ENCODE assay signal across 4 fruit fly cellular contexts in genomic region chrX:16834259-16834658, dm6.
TF ChIP-seq lines count a peak whose summit lies in the region.

No protein-coding gene starts in this region.

- TF ChIP-seq CTCF in whole organism, embryonic (GFP tag; optimal IDR thresholded peaks at IDR 0.05; lab: Kevin White, UChicago): no peak

TF ChIP-seq in whole organism, embryonic, 481 proteins besides CTCF, POLR2A, EP300 and RAD21 (continues in another document):
- TF ChIP-seq kni (GFP tag; optimal IDR thresholded peaks at IDR 0.05; lab: Kevin White, UChicago) (no peak), Med (GFP tag; lab: Kevin White, UChicago) (peak; percentile 81), chinmo (GFP tag; IDR thresholded peaks at IDR 0.05; lab: Robert Waterston, UW; ENCODE audit: partially characterized antibody) (no peak), CG12744 (GFP tag; optimal IDR thresholded peaks at IDR 0.05; lab: Kevin White, UChicago) (no peak), Kr (GFP tag; optimal IDR thresholded peaks at IDR 0.05; lab: Kevin White, UChicago) (no peak), dimm (GFP tag; IDR thresholded peaks at IDR 0.05; lab: Robert Waterston, UW) (0 out of 2 replicates have a peak, but pooled peaks have one; percentile 20), fd102C (GFP tag; optimal IDR thresholded peaks at IDR 0.05; lab: Kevin White, UChicago) (no peak), zen (tag; optimal IDR thresholded peaks at IDR 0.05; lab: Kevin White, UChicago) (no peak), gsb-n (tag; optimal IDR thresholded peaks at IDR 0.05; lab: Kevin White, UChicago) (no peak), slbo (GFP tag; IDR thresholded peaks at IDR 0.05; lab: Robert Waterston, UW) (peak; percentile 37; the same call in 1 of the 2 replicates), phol (tag; optimal IDR thresholded peaks at IDR 0.05; lab: Kevin White, UChicago) (peak; percentile 45), CG6683 (GFP tag; optimal IDR thresholded peaks at IDR 0.05; lab: Kevin White, UChicago) (no peak), CG13775 (GFP tag; optimal IDR thresholded peaks at IDR 0.05; lab: Kevin White, UChicago) (no peak), CG13894 (tag; optimal IDR thresholded peaks at IDR 0.05; lab: Kevin White, UChicago) (no peak), CrebB (tag; optimal IDR thresholded peaks at IDR 0.05; lab: Kevin White, UChicago) (no peak), Pdp1 (GFP tag; optimal IDR thresholded peaks at IDR 0.05; lab: Kevin White, UChicago) (peak; percentile 9 to 22), CG10209 (GFP tag; optimal IDR thresholded peaks at IDR 0.05; lab: Kevin White, UChicago) (peak; percentile 38), Sox100B (GFP tag; optimal IDR thresholded peaks at IDR 0.05; lab: Kevin White, UChicago) (peak; percentile 32), CG30020 (tag; optimal IDR thresholded peaks at IDR 0.05; lab: Kevin White, UChicago) (no peak), salm (tag; optimal IDR thresholded peaks at IDR 0.05; lab: Kevin White, UChicago) (peak; percentile 16), Aef1 (GFP tag; IDR thresholded peaks at IDR 0.05; lab: Robert Waterston, UW) (no peak), CG18476 (GFP tag; optimal IDR thresholded peaks at IDR 0.05; lab: Kevin White, UChicago) (no peak), CG30431 (GFP tag; optimal IDR thresholded peaks at IDR 0.05; lab: Kevin White, UChicago) (no peak)

TF ChIP-seq in whole organism, prepupa, 60 proteins besides CTCF, POLR2A, EP300 and RAD21 (continues in another document):
- TF ChIP-seq CG4318 (GFP tag; optimal IDR thresholded peaks at IDR 0.05; lab: Kevin White, UChicago) (peak; percentile 77), CG6808 (GFP tag; optimal IDR thresholded peaks at IDR 0.05; lab: Kevin White, UChicago) (no peak), Ets21C (GFP tag; optimal IDR thresholded peaks at IDR 0.05; lab: Kevin White, UChicago) (peak; percentile 12), CG16779 (tag; optimal IDR thresholded peaks at IDR 0.05; lab: Kevin White, UChicago) (peak; percentile 70), CG7368 (GFP tag; optimal IDR thresholded peaks at IDR 0.05; lab: Kevin White, UChicago) (peak; percentile 2), Smox (GFP tag; optimal IDR thresholded peaks at IDR 0.05; lab: Kevin White, UChicago) (peak; percentile 38), CG6276 (GFP tag; optimal IDR thresholded peaks at IDR 0.05; lab: Kevin White, UChicago) (peak; percentile 72), svp (GFP tag; lab: Kevin White, UChicago) (peak; percentile 73), Eip93F (GFP tag; optimal IDR thresholded peaks at IDR 0.05; lab: Kevin White, UChicago) (no peak), fd85E (GFP tag; optimal IDR thresholded peaks at IDR 0.05; lab: Kevin White, UChicago) (no peak), Lpt (GFP tag; optimal IDR thresholded peaks at IDR 0.05; lab: Kevin White, UChicago) (peak; percentile 86), eg (GFP tag; IDR thresholded peaks at IDR 0.05; lab: Robert Waterston, UW) (peak; percentile 58; the same call in 2 of the 3 replicates), CG8119 (GFP tag; IDR thresholded peaks at IDR 0.05; lab: Robert Waterston, UW) (peak; percentile 88), Sox102F (GFP tag; optimal IDR thresholded peaks at IDR 0.05; lab: Kevin White, UChicago) (peak; percentile 48), CG34406 (GFP tag; optimal IDR thresholded peaks at IDR 0.05; lab: Kevin White, UChicago) (peak; percentile 16), net (GFP tag; optimal IDR thresholded peaks at IDR 0.05; lab: Kevin White, UChicago) (peak; percentile 62), Met (GFP tag; optimal IDR thresholded peaks at IDR 0.05; lab: Kevin White, UChicago) (peak; percentile 46), Eip78C (GFP tag; lab: Kevin White, UChicago) (peak; percentile 94), lz (GFP tag; optimal IDR thresholded peaks at IDR 0.05; lab: Kevin White, UChicago) (peak; percentile 33), spab (GFP tag; optimal IDR thresholded peaks at IDR 0.05; lab: Kevin White, UChicago) (no peak), CG11294 (GFP tag; IDR thresholded peaks at IDR 0.05; lab: Robert Waterston, UW) (peak; percentile 28; the same call in 1 of the 2 replicates), acj6 (GFP tag; optimal IDR thresholded peaks at IDR 0.05; lab: Kevin White, UChicago) (peak; percentile 70), Gug (GFP tag; IDR thresholded peaks at IDR 0.05; lab: Robert Waterston, UW) (peak; percentile 74), Blimp-1 (GFP tag; optimal IDR thresholded peaks at IDR 0.05; lab: Kevin White, UChicago) (no peak)

TF ChIP-seq in whole organism, pupa, 21 proteins besides CTCF, POLR2A, EP300 and RAD21:
- peak; percentile 66 for TF ChIP-seq Pif1A (GFP tag; optimal IDR thresholded peaks at IDR 0.05; lab: Kevin White, UChicago)
- peak; percentile 52 for TF ChIP-seq Pif1B (GFP tag; optimal IDR thresholded peaks at IDR 0.05; lab: Kevin White, UChicago)
- peak; percentile 48; the same call in 2 of the 3 replicates for TF ChIP-seq CG4496 (GFP tag; IDR thresholded peaks at IDR 0.05; lab: Robert Waterston, UW)
- TF ChIP-seq Ets98B (GFP tag; IDR thresholded peaks at IDR 0.05; lab: Robert Waterston, UW): peak; percentile 19; the same call in 1 of the 2 replicates
- TF ChIP-seq Snoo (tag; optimal IDR thresholded peaks at IDR 0.05; lab: Kevin White, UChicago): no peak
- peak; percentile 4 for TF ChIP-seq CG34367 (tag; optimal IDR thresholded peaks at IDR 0.05; lab: Kevin White, UChicago)
- TF ChIP-seq CG9948 (tag; optimal IDR thresholded peaks at IDR 0.05; lab: Kevin White, UChicago): peak; percentile 73
- TF ChIP-seq gl (tag; optimal IDR thresholded peaks at IDR 0.05; lab: Kevin White, UChicago): no peak
- TF ChIP-seq CG10348 (GFP tag; IDR thresholded peaks at IDR 0.05; lab: Robert Waterston, UW): no peak
- TF ChIP-seq rn (GFP tag; IDR thresholded peaks at IDR 0.05; lab: Robert Waterston, UW): no peak
- no peak for TF ChIP-seq CG13204 (GFP tag; optimal IDR thresholded peaks at IDR 0.05; lab: Kevin White, UChicago)
- peak; percentile 81 for TF ChIP-seq CG32121 (GFP tag; IDR thresholded peaks at IDR 0.05; lab: Robert Waterston, UW)
- 0 out of 3 replicates have a peak, but pooled peaks have one; percentile 47 for TF ChIP-seq fd96Ca (GFP tag; IDR thresholded peaks at IDR 0.05; lab: Robert Waterston, UW)
- TF ChIP-seq EcR (GFP tag; optimal IDR thresholded peaks at IDR 0.05; lab: Kevin White, UChicago): no peak
- no peak for TF ChIP-seq D1 (tag; optimal IDR thresholded peaks at IDR 0.05; lab: Kevin White, UChicago)
- peak; percentile 38 for TF ChIP-seq CG17806 (tag; optimal IDR thresholded peaks at IDR 0.05; lab: Kevin White, UChicago)
- TF ChIP-seq CG15710 (tag; optimal IDR thresholded peaks at IDR 0.05; lab: Kevin White, UChicago): peak; percentile 36
- peak; percentile 11 for TF ChIP-seq CG8159 (tag; optimal IDR thresholded peaks at IDR 0.05; lab: Kevin White, UChicago)
- TF ChIP-seq CG14655 (GFP tag; optimal IDR thresholded peaks at IDR 0.05; lab: Kevin White, UChicago): peak; percentile 89
- no peak for TF ChIP-seq CG12605 (GFP tag; IDR thresholded peaks at IDR 0.05; lab: Robert Waterston, UW)
- TF ChIP-seq CG8301 (tag; optimal IDR thresholded peaks at IDR 0.05; lab: Kevin White, UChicago): peak; percentile 79
TF ChIP-seq in whole organism, pupa: peak in this region for 13.

TF ChIP-seq in whole organism, wandering third instar larva, 38 proteins besides CTCF, POLR2A, EP300 and RAD21:
- TF ChIP-seq psq (GFP tag; optimal IDR thresholded peaks at IDR 0.05; lab: Kevin White, UChicago): peak; percentile 49
- TF ChIP-seq CG9705 (GFP tag; optimal IDR thresholded peaks at IDR 0.05; lab: Kevin White, UChicago): no peak
- no peak for TF ChIP-seq GATAd (GFP tag; optimal IDR thresholded peaks at IDR 0.05; lab: Kevin White, UChicago)
- TF ChIP-seq brk (GFP tag; optimal IDR thresholded peaks at IDR 0.05; lab: Kevin White, UChicago): no peak
- TF ChIP-seq foxo (GFP tag; optimal IDR thresholded peaks at IDR 0.05; lab: Kevin White, UChicago): peak in 1 of 2 experiments; percentile 50
- TF ChIP-seq ey (GFP tag; optimal IDR thresholded peaks at IDR 0.05; lab: Kevin White, UChicago): peak; percentile 23
- TF ChIP-seq lola (GFP tag; optimal IDR thresholded peaks at IDR 0.05; lab: Kevin White, UChicago): no peak
- no peak for TF ChIP-seq sv (GFP tag; optimal IDR thresholded peaks at IDR 0.05; lab: Kevin White, UChicago)
- peak; percentile 12 for TF ChIP-seq woc (GFP tag; optimal IDR thresholded peaks at IDR 0.05; lab: Kevin White, UChicago)
- TF ChIP-seq Hr83 (GFP tag; optimal IDR thresholded peaks at IDR 0.05; lab: Kevin White, UChicago; ENCODE audit: poor library complexity, severe bottlenecking): no peak
- peak; percentile 46 for TF ChIP-seq rgr (GFP tag; optimal IDR thresholded peaks at IDR 0.05; lab: Kevin White, UChicago)
- peak; percentile 3 for TF ChIP-seq Sp1 (GFP tag; optimal IDR thresholded peaks at IDR 0.05; lab: Kevin White, UChicago)
- TF ChIP-seq Mio (GFP tag; optimal IDR thresholded peaks at IDR 0.05; lab: Kevin White, UChicago): no peak
- no peak for TF ChIP-seq sage (GFP tag; optimal IDR thresholded peaks at IDR 0.05; lab: Kevin White, UChicago)
- TF ChIP-seq Myc (optimal IDR thresholded peaks at IDR 0.05; lab: Kevin White, UChicago): no peak
- peak; percentile 49 for TF ChIP-seq fru (GFP tag; optimal IDR thresholded peaks at IDR 0.05; lab: Kevin White, UChicago)
- no peak for TF ChIP-seq usp (GFP tag; optimal IDR thresholded peaks at IDR 0.05; lab: Kevin White, UChicago)
- TF ChIP-seq br (GFP tag; optimal IDR thresholded peaks at IDR 0.05; lab: Kevin White, UChicago): no peak
- TF ChIP-seq Dfd (GFP tag; optimal IDR thresholded peaks at IDR 0.05; lab: Kevin White, UChicago): no peak
- TF ChIP-seq HLH106 (tag; optimal IDR thresholded peaks at IDR 0.05; lab: Kevin White, UChicago): peak; percentile 10
- TF ChIP-seq tai (GFP tag; optimal IDR thresholded peaks at IDR 0.05; lab: Kevin White, UChicago): no peak
- peak; percentile 22 for TF ChIP-seq h (GFP tag; optimal IDR thresholded peaks at IDR 0.05; lab: Kevin White, UChicago)
- no peak for TF ChIP-seq Abd-B (GFP tag; optimal IDR thresholded peaks at IDR 0.05; lab: Kevin White, UChicago)
- peak; percentile 52 for TF ChIP-seq OdsH (GFP tag; optimal IDR thresholded peaks at IDR 0.05; lab: Kevin White, UChicago)
- no peak for TF ChIP-seq dmrt93B (GFP tag; optimal IDR thresholded peaks at IDR 0.05; lab: Kevin White, UChicago)
TF ChIP-seq in whole organism, wandering third instar larva: peak in this region for 10.

Comparison
In these comparisons a context has a peak if more than half of its experiments do, and no peak if none do; other contexts are left out.
1. Of the 7 proteins assayed by ChIP-seq in both whole organism, embryonic and whole organism, prepupa: peak only in whole organism, embryonic: Blimp-1; only in whole organism, prepupa: CG16779, Gug, Hr39 and Lpt; in both: Sox102F; in neither: 1.